Worm (Caenorhabditis elegans) whole organism, midembryonic: ENCODE results near the gene iglr-2.

Experiments
- cog-1 ChIP-seq: sonication (generic microtip); optimal IDR thresholded peaks from 2 replicates; lab custom pipeline; 2016; ENCODE audit warnings: missing genetic modification characterization, missing compliant biosample characterization
- flt-1 ChIP-seq: fragments of 200-800 bp; sonication (Bioruptor generic); IDR thresholded peaks from 2 replicates; pipeline ENCODE4 v1.3.6; 2022; ENCODE audit warnings: missing genetic modification characterization, missing compliant biosample characterization
- med-1 ChIP-seq: sonication (generic microtip); optimal IDR thresholded peaks from 2 replicates; lab custom pipeline; 2017; ENCODE audit warnings: missing genetic modification characterization, mild to moderate bottlenecking, missing compliant biosample characterization, antibody characterized with exemption, missing genetic modification reagents; ENCODE audit not compliant: insufficient read depth
- ref-1 ChIP-seq: fragments of 200-800 bp; sonication (Bioruptor generic); conservative IDR thresholded peaks from 2 replicates; pipeline ENCODE4 v1.3.6; 2022; ENCODE audit warnings: missing genetic modification reagents, missing genetic modification characterization, missing compliant biosample characterization
- tab-1 ChIP-seq: fragments of 200-800 bp; sonication (Bioruptor generic); IDR thresholded peaks from 2 replicates; pipeline ENCODE4 v1.3.6; 2022; ENCODE audit warnings: missing genetic modification characterization, missing compliant biosample characterization
- ztf-23 ChIP-seq: fragments of 200-800 bp; sonication (Bioruptor generic); IDR thresholded peaks from 2 replicates; pipeline ENCODE4 v1.3.6; 2022; ENCODE audit warnings: missing genetic modification reagents, missing genetic modification characterization, missing compliant biosample characterization
- ztf-29 ChIP-seq: fragments of 200-800 bp; sonication (Bioruptor generic); IDR thresholded peaks from 2 replicates; pipeline ENCODE4 v1.3.6; 2022; ENCODE audit warnings: missing genetic modification reagents, missing genetic modification characterization, missing compliant biosample characterization

DNA sequence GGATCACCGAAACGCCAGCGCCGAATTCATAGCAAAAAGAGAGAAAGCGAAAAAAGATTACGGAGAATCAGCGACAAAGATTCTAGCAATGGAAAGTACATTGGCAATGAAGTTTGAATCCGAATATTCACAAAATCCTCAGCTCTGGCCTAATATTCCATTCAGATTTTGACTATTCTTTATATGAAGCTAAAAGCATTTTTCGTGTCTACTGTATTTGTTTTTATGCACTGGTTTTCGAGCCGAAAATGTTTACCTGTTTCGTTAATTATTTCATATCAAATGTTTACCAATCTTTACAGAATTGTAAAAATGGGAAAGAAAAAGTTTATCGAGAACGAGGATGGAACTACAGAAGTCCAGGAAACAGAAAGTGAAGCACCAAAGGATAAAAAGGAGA lies 22.9 kb downstream of the iglr-2 start, which contains the start of gene F10E9.4:
- TF ChIP-seq cog-1: no peak
- no peak for TF ChIP-seq ztf-29
- TF ChIP-seq med-1: no peak
- TF ChIP-seq tab-1 (GFP tag; lab: Robert Waterston, UW): no peak
- TF ChIP-seq ref-1 (GFP tag; lab: Robert Waterston, UW): no peak
- TF ChIP-seq ztf-23 (GFP tag; lab: Robert Waterston, UW): no peak
- TF ChIP-seq flt-1: no peak
